Worm (Caenorhabditis elegans): ENCODE results near the gene F55G7.5.

Gene F55G7.5

DNA sequence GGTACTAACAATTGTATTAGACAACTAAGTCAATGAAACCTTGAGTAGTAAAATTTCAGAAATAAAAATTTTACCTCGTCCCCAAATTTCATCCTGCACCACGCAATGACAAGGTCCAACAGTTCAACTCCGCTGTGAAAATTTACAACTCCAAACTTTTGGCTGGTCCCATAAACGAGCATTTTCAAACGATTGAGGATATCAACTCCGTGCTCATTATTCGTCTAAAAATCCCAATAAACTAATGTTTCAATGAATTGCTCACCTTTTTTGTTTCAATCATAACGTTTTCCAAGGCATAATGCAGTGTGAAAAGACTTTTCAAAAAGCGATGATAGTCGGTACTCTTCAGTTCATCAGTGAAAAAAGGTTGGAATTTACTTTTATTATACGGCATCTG is 32.1 kb downstream of the F55G7.5 start:
- TF ChIP-seq zag-1 (tag; optimal IDR thresholded peaks at IDR 0.05) (no peak), nhr-12 (tag; optimal IDR thresholded peaks at IDR 0.05) (no peak), ceh-28 (tag; optimal IDR thresholded peaks at IDR 0.05) (no peak), elt-2 (tag; optimal IDR thresholded peaks at IDR 0.05) (no peak), elt-1 (tag; optimal IDR thresholded peaks at IDR 0.05) (no peak), nfya-1 (tag; optimal IDR thresholded peaks at IDR 0.05; ENCODE audit: insufficient read depth) (no peak), daf-12 (tag; optimal IDR thresholded peaks at IDR 0.05) (no peak), nhr-237 (tag; optimal IDR thresholded peaks at IDR 0.05) (no peak), ceh-9 (tag; optimal IDR thresholded peaks at IDR 0.05) (no peak)

DNA sequence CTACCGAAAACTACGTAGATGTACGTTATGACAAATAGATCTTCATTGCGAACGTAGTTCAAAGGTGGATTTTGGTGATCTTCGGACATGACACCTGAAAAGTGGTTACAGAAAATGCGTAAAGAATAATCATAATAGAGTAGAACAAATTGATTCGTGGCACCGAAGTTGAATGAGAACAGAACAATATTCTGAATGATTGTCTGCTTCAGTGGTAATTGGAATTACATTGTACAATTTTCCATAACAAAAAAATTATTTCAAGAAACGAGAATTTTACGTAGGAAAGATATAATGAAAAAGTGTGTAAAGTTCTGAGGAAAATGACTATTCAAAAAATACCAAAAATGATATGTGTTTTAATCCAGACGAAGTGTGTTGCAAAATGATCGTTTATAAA is 36.1 kb downstream of the F55G7.5 start, which contains the start of gene Y62H9A.10:
TSS of gene Y62H9A.10 (minus strand) at position 101 of the 400 bp plus-strand sequence.
- TF ChIP-seq elt-3 (tag; optimal IDR thresholded peaks at IDR 0.05), result no peak
- no peak for TF ChIP-seq lsy-12 (tag; optimal IDR thresholded peaks at IDR 0.05)
- TF ChIP-seq ceh-16 (tag; optimal IDR thresholded peaks at IDR 0.05), result no peak
- TF ChIP-seq jun-1 (tag; optimal IDR thresholded peaks at IDR 0.05), result no peak
- no peak for TF ChIP-seq skn-1 (tag; optimal IDR thresholded peaks at IDR 0.05)
- TF ChIP-seq nhr-67 (tag; optimal IDR thresholded peaks at IDR 0.05), result no peak
- TF ChIP-seq hmg-11 (tag; optimal IDR thresholded peaks at IDR 0.05), result no peak
- TF ChIP-seq nhr-77 (tag; optimal IDR thresholded peaks at IDR 0.05), result no peak
- TF ChIP-seq nhr-25 (tag; optimal IDR thresholded peaks at IDR 0.05), result no peak
- no peak for TF ChIP-seq nhr-76 (tag; optimal IDR thresholded peaks at IDR 0.05)
- no peak for TF ChIP-seq lin-39 (tag; optimal IDR thresholded peaks at IDR 0.05)
- TF ChIP-seq fkh-10 (GFP tag; optimal IDR thresholded peaks at IDR 0.05), result no peak
- TF ChIP-seq aly-2 (tag; optimal IDR thresholded peaks at IDR 0.05), result no peak
- TF ChIP-seq nhr-237 (tag; optimal IDR thresholded peaks at IDR 0.05), result no peak
- TF ChIP-seq ceh-28 (tag; optimal IDR thresholded peaks at IDR 0.05), result no peak
- TF ChIP-seq eor-1 (tag; optimal IDR thresholded peaks at IDR 0.05), result no peak
- TF ChIP-seq ztf-11 (tag; optimal IDR thresholded peaks at IDR 0.05), result no peak
- TF ChIP-seq ama-1 (optimal IDR thresholded peaks at IDR 0.05), result no peak

DNA sequence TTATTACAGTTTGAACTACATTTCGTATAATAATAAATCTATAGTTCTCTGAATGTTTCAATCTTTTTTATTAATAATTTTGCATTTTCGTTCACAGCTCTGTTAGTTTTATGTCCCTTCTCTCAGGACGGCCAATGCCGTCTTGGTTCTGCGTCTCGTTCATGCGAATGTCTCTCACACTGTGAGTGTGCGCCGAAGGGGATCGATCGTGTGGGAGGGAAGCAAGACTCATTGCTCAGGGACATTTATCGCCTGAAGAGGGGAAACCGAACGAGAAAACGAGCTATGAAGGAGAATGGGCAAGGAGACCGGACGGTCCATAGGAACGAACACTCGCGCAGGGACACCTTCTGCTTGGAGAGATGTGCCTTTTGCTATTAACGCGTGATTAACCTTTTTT is 39.7 kb downstream of the F55G7.5 start:
- TF ChIP-seq ceh-28 (tag; optimal IDR thresholded peaks at IDR 0.05) (peak; percentile 72), lin-39 (tag; optimal IDR thresholded peaks at IDR 0.05) (peak; percentile 54), nhr-76 (tag; optimal IDR thresholded peaks at IDR 0.05) (no peak)

DNA sequence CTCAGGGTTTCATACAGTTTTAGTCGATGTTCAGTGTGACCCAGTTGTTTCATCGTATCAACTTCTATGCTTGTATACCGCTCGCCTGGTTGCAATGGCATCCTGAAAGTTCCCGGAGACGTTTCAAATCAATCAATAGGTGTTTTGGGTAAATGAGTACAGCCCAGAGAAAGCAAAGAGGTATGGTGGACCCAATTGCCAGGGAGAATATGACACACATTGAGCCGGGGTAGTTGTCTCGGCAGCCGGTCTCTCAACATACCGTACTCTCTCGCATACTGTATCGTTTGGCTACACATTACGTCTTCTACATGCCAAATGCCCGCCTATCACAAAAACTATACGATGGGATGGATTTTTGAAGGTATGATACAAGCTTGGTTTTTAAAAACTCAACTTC is 40.7 kb downstream of the F55G7.5 start, which contains the start of gene Y62H9A.9:
TSS of gene Y62H9A.9 (minus strand) at position 101 of the 400 bp plus-strand sequence.
- TF ChIP-seq elt-3 (tag; optimal IDR thresholded peaks at IDR 0.05), result no peak
- TF ChIP-seq nhr-12 (tag; optimal IDR thresholded peaks at IDR 0.05), result no peak
- no peak for TF ChIP-seq daf-12 (tag; optimal IDR thresholded peaks at IDR 0.05)
- TF ChIP-seq zag-1 (tag; optimal IDR thresholded peaks at IDR 0.05), result no peak
- TF ChIP-seq sea-2 (GFP tag; optimal IDR thresholded peaks at IDR 0.05), result no peak
- TF ChIP-seq nhr-67 (tag; optimal IDR thresholded peaks at IDR 0.05), result no peak
- TF ChIP-seq pha-4 (tag; optimal IDR thresholded peaks at IDR 0.05), result no peak
- TF ChIP-seq mdl-1 (tag; optimal IDR thresholded peaks at IDR 0.05), result no peak
- no peak for TF ChIP-seq nhr-23 (tag; optimal IDR thresholded peaks at IDR 0.05)
- TF ChIP-seq nhr-11 (tag; optimal IDR thresholded peaks at IDR 0.05), result no peak

DNA sequence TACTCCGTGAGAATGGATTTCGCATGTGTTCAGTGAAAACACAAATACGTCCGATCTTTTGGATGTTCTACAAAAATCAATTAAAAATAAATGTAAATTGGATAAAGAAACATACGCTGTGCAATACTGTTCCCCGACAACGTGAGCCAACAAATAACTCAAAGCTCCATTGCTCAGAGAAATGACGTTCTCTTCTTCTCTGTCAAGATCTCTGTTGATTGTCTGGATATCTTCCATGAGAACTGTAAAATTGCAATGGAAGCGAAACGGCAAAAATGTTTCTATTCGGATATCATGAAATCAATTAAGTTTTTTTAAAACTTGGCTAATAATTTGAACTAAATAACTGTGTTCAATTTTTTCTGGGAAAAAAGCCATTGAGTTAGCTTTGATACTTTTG is 42.0 kb downstream of the F55G7.5 start:
- no peak for TF ChIP-seq ztf-11 (tag; optimal IDR thresholded peaks at IDR 0.05)
- TF ChIP-seq snpc-4 (tag; optimal IDR thresholded peaks at IDR 0.05), result no peak
- TF ChIP-seq nfya-1 (tag; optimal IDR thresholded peaks at IDR 0.05; ENCODE audit: insufficient read depth), result no peak
- no peak for TF ChIP-seq egl-5 (tag; optimal IDR thresholded peaks at IDR 0.05)
- TF ChIP-seq hmg-11 (tag; optimal IDR thresholded peaks at IDR 0.05), result no peak
- no peak for TF ChIP-seq unc-62 (GFP tag; optimal IDR thresholded peaks at IDR 0.05)
- TF ChIP-seq skn-1 (tag; optimal IDR thresholded peaks at IDR 0.05), result no peak
- no peak for TF ChIP-seq nhr-237 (tag; optimal IDR thresholded peaks at IDR 0.05)
- no peak for TF ChIP-seq pha-4 (tag; optimal IDR thresholded peaks at IDR 0.05)

DNA sequence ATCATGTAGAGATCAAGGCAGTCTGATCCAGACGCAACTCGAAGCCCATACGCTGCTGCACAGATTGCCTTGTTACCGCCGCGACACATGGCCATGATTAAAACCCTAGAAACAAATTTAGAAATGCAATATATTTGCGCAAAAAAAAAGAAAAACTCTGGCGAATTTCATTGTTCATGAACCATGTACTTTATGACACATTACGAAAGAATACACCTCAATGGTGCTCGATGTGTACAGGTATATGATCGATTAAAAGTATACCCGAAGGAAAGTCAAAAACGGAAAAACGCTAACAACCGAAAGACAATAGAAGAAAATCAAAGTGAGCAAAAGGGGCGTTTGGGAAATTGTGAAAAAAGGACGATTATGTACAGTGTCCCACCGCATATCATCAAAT is 46.4 kb downstream of the F55G7.5 start, which contains the start of gene Y62H9A.8:
TSS of gene Y62H9A.8 (minus strand) at position 101 of the 400 bp plus-strand sequence.
- TF ChIP-seq pha-4 (tag; optimal IDR thresholded peaks at IDR 0.05), result no peak
- no peak for TF ChIP-seq daf-12 (tag; optimal IDR thresholded peaks at IDR 0.05)
- TF ChIP-seq nhr-77 (tag; optimal IDR thresholded peaks at IDR 0.05), result no peak
- TF ChIP-seq pqm-1 (tag; optimal IDR thresholded peaks at IDR 0.05), result no peak
- TF ChIP-seq lsy-12 (tag; optimal IDR thresholded peaks at IDR 0.05), result no peak
- TF ChIP-seq egl-5 (tag; optimal IDR thresholded peaks at IDR 0.05), result no peak
